Worm (Caenorhabditis elegans): Measurements from ENCODE around the gene K01A2.4.

DNA sequence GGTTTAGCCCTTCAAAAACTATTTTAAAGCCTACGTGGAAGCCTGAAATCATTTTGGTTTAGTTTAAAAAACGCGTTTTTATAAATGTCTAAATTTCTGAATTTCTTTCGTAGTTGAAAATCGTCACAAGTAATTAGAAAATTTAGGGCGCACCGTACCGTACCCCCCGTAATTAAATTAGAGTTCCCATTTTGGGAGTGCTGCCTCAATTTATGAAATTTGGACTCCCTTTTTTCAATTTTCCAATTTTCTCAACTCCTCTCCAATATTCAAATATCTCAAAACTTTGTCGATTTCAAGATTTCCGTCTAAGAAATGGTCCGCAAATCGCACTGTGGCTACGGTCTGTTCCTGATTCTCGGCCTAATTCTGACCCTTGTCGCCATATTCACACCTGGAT lies 33.0 kb downstream of the K01A2.4 start, which contains the start of gene clc-31:
- TF ChIP-seq dao-5 (tag; optimal IDR thresholded peaks at IDR 0.05) (no peak), him-1 (tag; optimal IDR thresholded peaks at IDR 0.05) (no peak)
